Worm (Caenorhabditis elegans) whole organism, L2 larva: ENCODE data around the gene C02G6.3.
A peak's percentile ranks its signal among the peaks of the same experiment; 100 is the strongest.

Experiments
- C34F6.9 ChIP-seq: fragments of 150-350 bp; optimal IDR thresholded peaks from 2 replicates; lab custom pipeline; 2014; ENCODE audit warnings: missing biosample characterization, missing genetic modification characterization
- F13H6.1 ChIP-seq: sonication (generic microtip); optimal IDR thresholded peaks from 2 replicates; lab custom pipeline; 2016; ENCODE audit warnings: missing genetic modification characterization, missing compliant biosample characterization
- R02D3.7 ChIP-seq: fragments of 150-350 bp; optimal IDR thresholded peaks from 2 replicates; lab custom pipeline; 2014; ENCODE audit warnings: missing biosample characterization, missing genetic modification characterization
- Y55F3AM.14 ChIP-seq: fragments of 200-800 bp; sonication (Bioruptor generic); optimal IDR thresholded peaks from 2 replicates; lab custom pipeline; 2018; ENCODE audit warnings: mild to moderate bottlenecking, missing genetic modification characterization, missing compliant biosample characterization
- ZK546.5 ChIP-seq: sonication (generic microtip); optimal IDR thresholded peaks from 2 replicates; lab custom pipeline; 2017; ENCODE audit warnings: missing biosample characterization, missing genetic modification characterization
- alr-1 ChIP-seq: fragments of 150-350 bp; optimal IDR thresholded peaks from 2 replicates; lab custom pipeline; 2014; ENCODE audit warnings: missing biosample characterization, missing genetic modification characterization
- aly-2 ChIP-seq: fragments of 150-350 bp; optimal IDR thresholded peaks from 2 replicates; lab custom pipeline; 2014; ENCODE audit warnings: missing biosample characterization, missing genetic modification characterization
- ama-1 ChIP-seq: fragments of 150-350 bp; optimal IDR thresholded peaks from 2 replicates; lab custom pipeline; 2018; ENCODE audit warnings: inconsistent platforms
- blmp-1 ChIP-seq: sonication (generic microtip); optimal IDR thresholded peaks from 2 replicates; lab custom pipeline; 2017; ENCODE audit warnings: missing genetic modification characterization, mild to moderate bottlenecking, missing compliant biosample characterization, antibody characterized with exemption, moderate library complexity; ENCODE audit not compliant: insufficient read depth
- ceh-16 ChIP-seq: fragments of 150-350 bp; optimal IDR thresholded peaks from 2 replicates; lab custom pipeline; 2014; ENCODE audit warnings: missing biosample characterization, missing genetic modification characterization
- ceh-82 ChIP-seq: fragments of 150-350 bp; optimal IDR thresholded peaks from 2 replicates; lab custom pipeline; 2014; ENCODE audit warnings: missing biosample characterization, missing genetic modification characterization
- crh-2 ChIP-seq: sonication (generic microtip); optimal IDR thresholded peaks from 2 replicates; lab custom pipeline; 2017; ENCODE audit warnings: missing biosample characterization, missing genetic modification characterization
- dmd-4 ChIP-seq: sonication (generic microtip); optimal IDR thresholded peaks from 2 replicates; lab custom pipeline; 2017; ENCODE audit warnings: missing biosample characterization, missing genetic modification characterization
- egl-27 ChIP-seq: sonication (generic microtip); optimal IDR thresholded peaks from 3 replicates; lab custom pipeline; 2017; ENCODE audit warnings: missing biosample characterization, missing genetic modification reagents, missing genetic modification characterization
- elt-1 ChIP-seq: fragments of 150-350 bp; optimal IDR thresholded peaks from 2 replicates; lab custom pipeline; 2014; ENCODE audit warnings: missing biosample characterization, missing genetic modification characterization
- elt-3 ChIP-seq: sonication (generic microtip); optimal IDR thresholded peaks from 2 replicates; lab custom pipeline; 2017; ENCODE audit warnings: missing biosample characterization, missing genetic modification characterization
- fos-1 ChIP-seq: fragments of 150-350 bp; optimal IDR thresholded peaks from 2 replicates; lab custom pipeline; 2014; ENCODE audit warnings: missing biosample characterization, missing genetic modification characterization
- gmeb-1 ChIP-seq: fragments of 150-350 bp; optimal IDR thresholded peaks from 2 replicates; lab custom pipeline; 2014; ENCODE audit warnings: missing biosample characterization, missing genetic modification characterization
- lin-11 ChIP-seq: fragments of 150-350 bp; sonication (generic microtip); optimal IDR thresholded peaks from 2 replicates; lab custom pipeline; 2014; ENCODE audit warnings: missing biosample characterization, missing genetic modification characterization, inconsistent platforms, mixed read lengths
- lin-13 ChIP-seq: fragments of 150-350 bp; optimal IDR thresholded peaks from 2 replicates; lab custom pipeline; 2014; ENCODE audit warnings: missing biosample characterization, missing genetic modification reagents, missing genetic modification characterization
- lin-39 ChIP-seq: fragments of 150-350 bp; optimal IDR thresholded peaks from 2 replicates; lab custom pipeline; 2014; ENCODE audit warnings: missing biosample characterization, missing genetic modification reagents, missing genetic modification characterization
- lsy-2 ChIP-seq, 2 experiments: fragments of 150-350 bp in 1 of 2; sonication (generic microtip) in 1 of 2; optimal IDR thresholded peaks; 2 replicates each; lab custom pipeline; 2014 to 2017; ENCODE audit warnings: missing biosample characterization in 2 of 2, missing genetic modification characterization in 2 of 2
- mab-5 ChIP-seq: fragments of 150-350 bp; optimal IDR thresholded peaks from 2 replicates; lab custom pipeline; 2014; ENCODE audit warnings: missing biosample characterization, missing genetic modification characterization
- mbf-1 ChIP-seq: sonication (generic microtip); optimal IDR thresholded peaks from 2 replicates; lab custom pipeline; 2017; ENCODE audit warnings: missing biosample characterization, missing genetic modification characterization
- mdl-1 ChIP-seq, 2 experiments: fragments of 150-350 bp in 1 of 2; sonication (generic microtip) in 1 of 2; optimal IDR thresholded peaks; 2 replicates each; lab custom pipeline; 2017; ENCODE audit warnings: missing biosample characterization in 2 of 2, missing genetic modification characterization in 2 of 2
- nhr-10 ChIP-seq: sonication (generic microtip); optimal IDR thresholded peaks from 2 replicates; lab custom pipeline; 2017; ENCODE audit warnings: missing biosample characterization, missing genetic modification characterization
- nhr-11 ChIP-seq: fragments of 150-350 bp; optimal IDR thresholded peaks from 2 replicates; lab custom pipeline; 2014; ENCODE audit warnings: missing biosample characterization, missing genetic modification characterization
- nhr-12 ChIP-seq: fragments of 150-350 bp; optimal IDR thresholded peaks from 2 replicates; lab custom pipeline; 2014; ENCODE audit warnings: missing biosample characterization, missing genetic modification characterization
- nhr-129 ChIP-seq: fragments of 150-350 bp; optimal IDR thresholded peaks from 2 replicates; lab custom pipeline; 2014; ENCODE audit warnings: missing biosample characterization, missing genetic modification characterization
- nhr-21 ChIP-seq: fragments of 150-350 bp; optimal IDR thresholded peaks from 2 replicates; lab custom pipeline; 2014; ENCODE audit warnings: missing biosample characterization, missing genetic modification characterization
- nhr-23 ChIP-seq: fragments of 150-350 bp; optimal IDR thresholded peaks from 2 replicates; lab custom pipeline; 2014; ENCODE audit warnings: missing biosample characterization, missing genetic modification reagents, missing genetic modification characterization
- nhr-237 ChIP-seq: fragments of 150-350 bp; optimal IDR thresholded peaks from 2 replicates; lab custom pipeline; 2014; ENCODE audit warnings: missing biosample characterization, missing genetic modification characterization
- nhr-25 ChIP-seq: fragments of 150-350 bp; sonication (generic microtip); optimal IDR thresholded peaks from 3 replicates; lab custom pipeline; 2014; ENCODE audit warnings: missing biosample characterization, missing genetic modification characterization
- nhr-6 ChIP-seq: fragments of 150-350 bp; optimal IDR thresholded peaks from 2 replicates; lab custom pipeline; 2014; ENCODE audit warnings: missing biosample characterization, missing genetic modification characterization
- nhr-77 ChIP-seq: fragments of 150-350 bp; optimal IDR thresholded peaks from 2 replicates; lab custom pipeline; 2014; ENCODE audit warnings: missing biosample characterization, missing genetic modification characterization
- peb-1 ChIP-seq: fragments of 150-350 bp; optimal IDR thresholded peaks from 2 replicates; lab custom pipeline; 2014; ENCODE audit warnings: missing biosample characterization, missing genetic modification characterization
- sem-4 ChIP-seq: fragments of 150-350 bp; optimal IDR thresholded peaks from 2 replicates; lab custom pipeline; 2014; ENCODE audit warnings: missing biosample characterization, missing genetic modification reagents, missing genetic modification characterization
- skn-1 ChIP-seq: sonication (generic microtip); optimal IDR thresholded peaks from 2 replicates; lab custom pipeline; 2017; ENCODE audit warnings: missing biosample characterization, missing genetic modification characterization
- sma-3 ChIP-seq: sonication (generic microtip); optimal IDR thresholded peaks from 2 replicates; lab custom pipeline; 2016; ENCODE audit warnings: missing genetic modification reagents, missing genetic modification characterization, missing compliant biosample characterization
- sma-9 ChIP-seq, 2 experiments: fragments of 150-350 bp in 1 of 2; sonication (generic microtip) in 1 of 2; optimal IDR thresholded peaks; 2 replicates each; lab custom pipeline; 2014 to 2016; ENCODE audit warnings: missing genetic modification characterization in 2 of 2, mild to moderate bottlenecking in 1 of 2, missing biosample characterization in 1 of 2, missing compliant biosample characterization in 1 of 2, missing genetic modification reagents in 1 of 2, moderate library complexity in 1 of 2
- snpc-4 ChIP-seq: fragments of 150-350 bp; optimal IDR thresholded peaks from 2 replicates; lab custom pipeline; 2014; ENCODE audit warnings: missing biosample characterization, missing genetic modification characterization
- unc-39 ChIP-seq: fragments of 150-350 bp; optimal IDR thresholded peaks from 2 replicates; lab custom pipeline; 2014; ENCODE audit warnings: missing biosample characterization, missing genetic modification characterization
- unc-55 ChIP-seq: fragments of 150-350 bp; sonication (generic microtip); optimal IDR thresholded peaks from 3 replicates; lab custom pipeline; 2014; ENCODE audit warnings: missing biosample characterization, missing genetic modification reagents, missing genetic modification characterization
- unc-62 ChIP-seq: fragments of 150-350 bp; optimal IDR thresholded peaks from 2 replicates; lab custom pipeline; 2014; ENCODE audit warnings: missing biosample characterization, missing genetic modification reagents, missing genetic modification characterization
- zag-1 ChIP-seq: fragments of 150-350 bp; optimal IDR thresholded peaks from 2 replicates; lab custom pipeline; 2014; ENCODE audit warnings: missing biosample characterization, missing genetic modification characterization
- ztf-1 ChIP-seq: fragments of 200-800 bp; sonication (Bioruptor generic); conservative IDR thresholded peaks from 2 replicates; pipeline ENCODE4 v1.3.6; 2022; ENCODE audit warnings: missing genetic modification characterization, missing compliant biosample characterization
- ztf-11 ChIP-seq: sonication (generic microtip); optimal IDR thresholded peaks from 2 replicates; lab custom pipeline; 2017; ENCODE audit warnings: missing biosample characterization, missing genetic modification characterization
- ztf-4 ChIP-seq: fragments of 150-350 bp; optimal IDR thresholded peaks from 2 replicates; lab custom pipeline; 2014; ENCODE audit warnings: missing biosample characterization, missing genetic modification characterization

C02G6.3 gene

DNA sequence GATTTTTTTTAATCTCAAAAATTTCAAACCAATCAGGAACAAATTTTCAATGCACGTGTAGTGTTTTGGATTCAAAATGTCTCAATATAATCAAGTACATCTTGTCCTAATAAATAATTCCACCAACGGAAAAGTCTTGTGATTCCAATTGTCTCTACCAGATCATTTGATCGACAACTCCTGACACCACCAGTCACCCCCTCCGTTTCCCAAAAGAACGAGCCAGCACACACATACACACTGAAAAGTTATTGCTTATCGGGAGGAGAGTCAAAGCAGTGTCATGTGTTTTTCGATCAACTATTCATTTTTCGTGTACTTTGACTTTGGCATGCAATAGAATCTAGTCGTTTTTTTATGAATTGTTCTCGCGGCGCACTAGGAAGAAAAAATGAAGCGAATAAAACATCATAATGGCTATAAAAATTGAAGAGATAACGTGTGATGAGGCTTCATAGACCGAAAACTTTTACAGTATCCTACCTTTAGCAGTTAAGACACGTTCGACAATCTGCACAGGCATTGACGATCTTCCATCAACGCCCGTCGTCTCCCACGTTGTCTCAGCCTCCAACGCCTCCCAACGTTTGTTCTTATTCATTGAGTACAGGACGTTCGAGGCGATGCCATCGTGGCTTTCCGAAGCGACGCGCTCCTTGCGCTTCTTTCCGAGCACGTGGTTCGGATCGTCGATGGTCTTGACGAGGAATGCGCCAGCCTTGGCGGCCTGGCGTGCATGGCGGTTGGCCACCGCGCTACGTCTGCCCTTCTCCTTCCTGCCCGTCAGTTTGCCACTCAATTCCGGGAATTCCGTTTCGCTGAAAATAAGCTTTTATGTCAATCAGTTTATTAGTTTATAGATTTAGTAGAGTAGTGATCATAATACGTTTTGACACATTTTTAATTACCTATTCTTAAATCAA, 36.5 kb upstream of the C02G6.3 start (continued):
- TF ChIP-seq alr-1 (tag; lab: Kevin White, UChicago) (no peak), ama-1 (peak; percentile 85), nhr-25 (tag; lab: Kevin White, UChicago) (no peak), fos-1 (tag; lab: Kevin White, UChicago) (peak; percentile 22)
- TF ChIP-seq, all 48 proteins: peak for 12

DNA sequence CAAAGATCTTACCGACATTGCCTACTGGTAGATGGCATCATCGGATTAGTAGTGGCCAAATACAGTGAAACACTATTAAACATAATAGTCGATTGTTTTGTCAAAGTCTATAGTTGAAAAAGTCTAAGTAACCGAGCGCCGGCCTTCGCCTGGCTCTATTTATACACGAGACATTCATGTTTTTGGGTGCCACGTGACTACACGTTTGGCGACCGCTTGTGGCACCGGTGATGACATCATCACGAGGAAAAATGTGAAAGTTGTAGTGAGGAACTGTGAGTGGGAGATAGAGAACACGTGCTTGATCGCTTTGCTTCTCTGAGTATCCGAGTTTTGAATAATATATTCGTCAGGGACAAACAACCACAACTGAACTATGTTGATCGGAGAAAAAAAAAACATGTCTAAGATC, 35.8 kb upstream of the C02G6.3 start:
- TF ChIP-seq nhr-23 = no peak
- TF ChIP-seq skn-1 (tag; lab: Kevin White, UChicago) = no peak
- no peak for TF ChIP-seq nhr-10 (tag; lab: Kevin White, UChicago)
- no peak for TF ChIP-seq ztf-1 (GFP tag; lab: Robert Waterston, UW)
- TF ChIP-seq F13H6.1 (tag; lab: Kevin White, UChicago) = peak; percentile 89
- no peak for TF ChIP-seq ZK546.5 (tag; lab: Kevin White, UChicago)
- TF ChIP-seq ama-1 = peak; percentile 90
- TF ChIP-seq aly-2 (tag; lab: Kevin White, UChicago) = no peak
- TF ChIP-seq egl-27 (tag; lab: Kevin White, UChicago) = peak; percentile 37
- TF ChIP-seq peb-1 (tag; lab: Kevin White, UChicago) = no peak
- peak; percentile 96 for TF ChIP-seq nhr-25 (tag; lab: Kevin White, UChicago)
- peak; percentile 60 for TF ChIP-seq lin-11
- TF ChIP-seq blmp-1 (tag; lab: Kevin White, UChicago) = peak; percentile 95
- peak; percentile 62 for TF ChIP-seq ceh-16 (tag; lab: Kevin White, UChicago)
- TF ChIP-seq snpc-4 (tag; lab: Kevin White, UChicago) = no peak
- no peak for TF ChIP-seq nhr-12
- TF ChIP-seq sma-3 (GFP tag; lab: Kevin White, UChicago) = peak; percentile 84
- TF ChIP-seq nhr-11 = no peak
- TF ChIP-seq nhr-21 (tag; lab: Kevin White, UChicago) = peak; percentile 69
- peak; percentile 77 for TF ChIP-seq crh-2
- TF ChIP-seq unc-62 (GFP tag; lab: Kevin White, UChicago) = no peak
- TF ChIP-seq mdl-1 (tag; optimal IDR thresholded peaks at IDR 0.05; lab: Kevin White, UChicago) = peak; percentile 61 to 68
- TF ChIP-seq mbf-1 = no peak
- TF ChIP-seq ztf-11 (tag; lab: Kevin White, UChicago) = no peak
- TF ChIP-seq lin-13 = no peak
- TF ChIP-seq zag-1 = no peak
- no peak for TF ChIP-seq unc-39
- peak; percentile 79 for TF ChIP-seq ztf-4 (tag; lab: Kevin White, UChicago)
- no peak for TF ChIP-seq alr-1 (tag; lab: Kevin White, UChicago)
- peak; percentile 89 for TF ChIP-seq nhr-129
- TF ChIP-seq nhr-6 (tag; lab: Kevin White, UChicago) = peak; percentile 35
- TF ChIP-seq lin-39 (tag; lab: Kevin White, UChicago) = no peak
- no peak for TF ChIP-seq mab-5 (tag; lab: Kevin White, UChicago)
- TF ChIP-seq nhr-77 (tag; lab: Kevin White, UChicago) = no peak
- peak; percentile 68 for TF ChIP-seq Y55F3AM.14
- TF ChIP-seq elt-3 (tag; lab: Kevin White, UChicago) = no peak
- peak; percentile 87 for TF ChIP-seq C34F6.9 (tag; lab: Kevin White, UChicago)
- no peak for TF ChIP-seq ceh-82 (tag; lab: Kevin White, UChicago)
- peak; percentile 66 for TF ChIP-seq gmeb-1
- TF ChIP-seq lsy-2 (tag; optimal IDR thresholded peaks at IDR 0.05; lab: Kevin White, UChicago) = peak in 1 of 2 experiments; percentile 73
- no peak for TF ChIP-seq dmd-4 (tag; lab: Kevin White, UChicago)
- TF ChIP-seq sma-9 (GFP tag; optimal IDR thresholded peaks at IDR 0.05; lab: Kevin White, UChicago) = peak; percentile 96
- TF ChIP-seq sma-9 (tag; optimal IDR thresholded peaks at IDR 0.05; lab: Kevin White, UChicago) = no peak
- TF ChIP-seq R02D3.7 (tag; lab: Kevin White, UChicago) = no peak
- TF ChIP-seq unc-55 (GFP tag; lab: Kevin White, UChicago) = no peak
- peak; percentile 30 for TF ChIP-seq fos-1 (tag; lab: Kevin White, UChicago)
- no peak for TF ChIP-seq elt-1 (tag; lab: Kevin White, UChicago)
- TF ChIP-seq nhr-237 (tag; lab: Kevin White, UChicago) = no peak
- peak; percentile 78 for TF ChIP-seq sem-4 (tag; lab: Kevin White, UChicago)
